Worm (Caenorhabditis elegans): ENCODE data around the gene try-11.

DNA sequence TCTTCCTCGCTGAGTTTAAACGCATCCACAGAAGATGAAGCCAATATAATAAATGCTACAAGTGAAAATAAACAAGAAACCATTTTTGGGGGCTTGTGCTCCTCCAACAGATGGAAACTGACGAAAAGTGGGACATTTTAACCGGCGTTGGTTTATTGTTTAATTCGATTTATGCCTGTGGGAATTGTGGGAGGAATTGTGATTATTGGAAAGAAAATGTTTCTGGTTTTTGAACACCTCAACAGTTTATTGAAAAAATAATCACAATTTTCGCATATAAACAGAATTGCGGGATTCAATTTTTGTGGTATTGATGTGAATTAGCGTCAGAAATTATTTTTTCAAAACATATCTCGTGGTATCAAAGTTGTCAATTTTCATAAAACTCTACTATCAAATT, 2.7 kb downstream of the try-11 start, which contains the start of gene try-8:
- TF ChIP-seq hmbx-1 (tag; optimal IDR thresholded peaks at IDR 0.05): no peak
- no peak for TF ChIP-seq ama-1 (optimal IDR thresholded peaks at IDR 0.05)
- TF ChIP-seq B0310.2 (tag; optimal IDR thresholded peaks at IDR 0.05): no peak
- TF ChIP-seq tbx-37 (GFP tag; conservative IDR thresholded peaks at IDR 0.05): no peak
- no peak for TF ChIP-seq hnd-1 (tag; optimal IDR thresholded peaks at IDR 0.05)
- no peak for TF ChIP-seq sea-1 (GFP tag; conservative IDR thresholded peaks at IDR 0.05)
- TF ChIP-seq ets-7 (tag; optimal IDR thresholded peaks at IDR 0.05): no peak
- no peak for TF ChIP-seq ceh-13 (GFP tag; optimal IDR thresholded peaks at IDR 0.05)
- TF ChIP-seq flt-1 (GFP tag; IDR thresholded peaks at IDR 0.05): no peak
- TF ChIP-seq tbx-11 (GFP tag; IDR thresholded peaks at IDR 0.05): no peak
- TF ChIP-seq F13C5.2 (tag; optimal IDR thresholded peaks at IDR 0.05): no peak
